Fruit fly (Drosophila melanogaster) whole organism, embryonic: Measurements from ENCODE around the gene not.
A peak's percentile ranks its signal among the peaks of the same experiment; 100 is the strongest.

ENCODE experiments used
- Adf1 ChIP-seq: fragments of 200-800 bp; sonication (Bioruptor generic); IDR thresholded peaks from 2 replicates; pipeline ENCODE4 v1.3.6; 2022; ENCODE audit warnings: missing biosample characterization, missing genetic modification characterization
- C15 ChIP-seq: fragments of 200-800 bp; sonication (Bioruptor generic); IDR thresholded peaks from 3 replicates; pipeline ENCODE4 v1.3.6; 2022; ENCODE audit warnings: missing biosample characterization, missing genetic modification characterization
- CG11504 ChIP-seq: fragments of 200-800 bp; sonication (Bioruptor generic); optimal IDR thresholded peaks from 3 replicates; lab custom pipeline; 2019; ENCODE audit warnings: missing biosample characterization, mild to moderate bottlenecking, missing genetic modification characterization, moderate library complexity
- CG12104 ChIP-seq: fragments of 200-800 bp; sonication (Bioruptor generic); optimal IDR thresholded peaks from 3 replicates; lab custom pipeline; 2016; ENCODE audit warnings: missing biosample characterization, missing genetic modification characterization
- CG14710 ChIP-seq: fragments of 200-800 bp; sonication (Bioruptor generic); optimal IDR thresholded peaks from 3 replicates; lab custom pipeline; 2019; ENCODE audit warnings: missing biosample characterization, mild to moderate bottlenecking, missing genetic modification characterization, moderate library complexity
- CG15514 ChIP-seq: fragments of 200-800 bp; sonication (Bioruptor generic); optimal IDR thresholded peaks from 3 replicates; lab custom pipeline; 2017; ENCODE audit warnings: missing biosample characterization, missing genetic modification characterization, mild to moderate bottlenecking, moderate library complexity, missing genetic modification reagents
- CG18262 ChIP-seq: fragments of 200-800 bp; optimal IDR thresholded peaks from 3 replicates; lab custom pipeline; 2019; ENCODE audit warnings: missing biosample characterization, mild to moderate bottlenecking, missing genetic modification characterization, moderate library complexity
- CG1832 ChIP-seq: fragments of 200-800 bp; sonication (Bioruptor generic); optimal IDR thresholded peaks from 2 replicates; lab custom pipeline; 2017; ENCODE audit warnings: missing biosample characterization, mild to moderate bottlenecking, missing genetic modification characterization, inconsistent platforms
- CG2199 ChIP-seq: fragments of 200-800 bp; sonication (Bioruptor generic); IDR thresholded peaks from 3 replicates; pipeline ENCODE4 v1.3.6; 2022; ENCODE audit warnings: missing biosample characterization, missing genetic modification characterization
- CG2678 ChIP-seq: fragments of 200-800 bp; sonication (Bioruptor generic); optimal IDR thresholded peaks from 3 replicates; lab custom pipeline; 2019; ENCODE audit warnings: missing biosample characterization, mild to moderate bottlenecking, missing genetic modification characterization, moderate library complexity
- CG2875 ChIP-seq: fragments of 200-800 bp; sonication (Bioruptor generic); optimal IDR thresholded peaks from 2 replicates; lab custom pipeline; 2017; ENCODE audit warnings: missing biosample characterization, mild to moderate bottlenecking, missing genetic modification characterization, missing genetic modification reagents
- CG32772 ChIP-seq: fragments of 200-800 bp; sonication (Bioruptor generic); IDR thresholded peaks from 2 replicates; pipeline ENCODE4 v1.3.6; 2022; ENCODE audit warnings: missing biosample characterization, missing genetic modification characterization
- CG33213 ChIP-seq: fragments of 200-800 bp; sonication (Bioruptor generic); optimal IDR thresholded peaks from 3 replicates; lab custom pipeline; 2016; ENCODE audit warnings: missing biosample characterization, missing genetic modification characterization
- CG42726 ChIP-seq: fragments of 200-800 bp; sonication (Bioruptor generic); IDR thresholded peaks from 2 replicates; pipeline ENCODE4 v1.3.6; 2022; ENCODE audit warnings: missing biosample characterization, missing genetic modification characterization; ENCODE audit not compliant: partially characterized antibody
- CG4730 ChIP-seq: fragments of 200-800 bp; sonication (Bioruptor generic); IDR thresholded peaks from 2 replicates; pipeline ENCODE4 v1.3.6; 2022; ENCODE audit warnings: missing biosample characterization, missing genetic modification characterization
- CG4820 ChIP-seq: fragments of 200-800 bp; sonication (Bioruptor generic); optimal IDR thresholded peaks from 3 replicates; lab custom pipeline; 2016; ENCODE audit warnings: missing biosample characterization, missing genetic modification characterization
- CG6689 ChIP-seq: fragments of 200-800 bp; sonication (Bioruptor generic); IDR thresholded peaks from 2 replicates; pipeline ENCODE4 v1.3.6; 2022; ENCODE audit warnings: missing biosample characterization, missing genetic modification characterization
- CG8478 ChIP-seq: fragments of >200 bp; optimal IDR thresholded peaks from 2 replicates; lab custom pipeline; 2018
- CG8765 ChIP-seq: fragments of 200-800 bp; sonication (Bioruptor generic); IDR thresholded peaks from 2 replicates; pipeline ENCODE4 v1.3.6; 2022; ENCODE audit warnings: missing biosample characterization, missing genetic modification characterization
- CG8944 ChIP-seq: fragments of 200-800 bp; sonication (Bioruptor generic); optimal IDR thresholded peaks from 3 replicates; lab custom pipeline; 2016; ENCODE audit warnings: missing biosample characterization, missing genetic modification characterization
- CTCF ChIP-seq: fragments of 200-800 bp; sonication (Bioruptor generic); optimal IDR thresholded peaks from 2 replicates; lab custom pipeline; 2017; ENCODE audit warnings: missing biosample characterization, mild to moderate bottlenecking, missing genetic modification characterization, moderate library complexity
- Dad ChIP-seq: fragments of 200-800 bp; sonication (Bioruptor generic); optimal IDR thresholded peaks from 3 replicates; lab custom pipeline; 2016; ENCODE audit warnings: missing biosample characterization, missing genetic modification characterization
- Dfd ChIP-seq, 2 experiments: fragments of >200 bp; optimal IDR thresholded peaks; 2 replicates each; lab custom pipeline; 2017; ENCODE audit warnings: missing biosample characterization in 2 of 2, missing genetic modification characterization in 2 of 2
- E2f2 ChIP-seq: fragments of 200-800 bp; sonication (Bioruptor generic); IDR thresholded peaks from 2 replicates; pipeline ENCODE4 v1.3.6; 2022; ENCODE audit warnings: missing biosample characterization, missing genetic modification characterization
- Ets97D ChIP-seq: fragments of 200-800 bp; sonication (Bioruptor generic); optimal IDR thresholded peaks from 3 replicates; lab custom pipeline; 2016; ENCODE audit warnings: missing biosample characterization, missing genetic modification characterization
- H2.0 ChIP-seq: fragments of 200-800 bp; sonication (Bioruptor generic); IDR thresholded peaks from 2 replicates; pipeline ENCODE4 v1.3.6; 2022; ENCODE audit warnings: missing biosample characterization, missing genetic modification characterization
- Lim3 ChIP-seq: fragments of 200-800 bp; sonication (Bioruptor generic); IDR thresholded peaks from 2 replicates; pipeline ENCODE4 v1.3.6; 2022; ENCODE audit warnings: missing biosample characterization, missing genetic modification characterization
- MESR4 ChIP-seq: fragments of 200-800 bp; sonication (Bioruptor generic); optimal IDR thresholded peaks from 2 replicates; lab custom pipeline; 2018; ENCODE audit warnings: missing biosample characterization, mild to moderate bottlenecking, missing genetic modification characterization, moderate library complexity
- Max ChIP-seq: fragments of 200-800 bp; sonication (Bioruptor generic); optimal IDR thresholded peaks from 2 replicates; lab custom pipeline; 2016; ENCODE audit warnings: missing biosample characterization, mild to moderate bottlenecking, missing genetic modification characterization
- Med ChIP-seq: fragments of 200-800 bp; sonication (Bioruptor generic); peaks from one replicate; lab custom pipeline; 2016; ENCODE audit warnings: missing biosample characterization, missing genetic modification characterization, mild to moderate bottlenecking, inconsistent platforms, moderate library complexity
- Ptx1 ChIP-seq: fragments of 200-800 bp; sonication (Bioruptor generic); IDR thresholded peaks from 2 replicates; pipeline ENCODE4 v1.3.6; 2022; ENCODE audit warnings: missing biosample characterization, missing genetic modification characterization
- Side ChIP-seq: fragments of 200-800 bp; sonication (Bioruptor generic); optimal IDR thresholded peaks from 2 replicates; lab custom pipeline; 2016; ENCODE audit warnings: missing biosample characterization, missing genetic modification characterization
- ash1 ChIP-seq: fragments of 200-800 bp; sonication (Bioruptor generic); optimal IDR thresholded peaks from 2 replicates; lab custom pipeline; 2018; ENCODE audit warnings: missing biosample characterization, mild to moderate bottlenecking, missing genetic modification characterization
- br ChIP-seq: fragments of >200 bp; optimal IDR thresholded peaks from 2 replicates; lab custom pipeline; 2017
- caup ChIP-seq: fragments of 200-800 bp; sonication (Bioruptor generic); optimal IDR thresholded peaks from 3 replicates; lab custom pipeline; 2017; ENCODE audit warnings: missing biosample characterization, mild to moderate bottlenecking, missing genetic modification characterization, moderate library complexity; ENCODE audit not compliant: severe bottlenecking
- corto ChIP-seq: fragments of 200-800 bp; sonication (Bioruptor generic); optimal IDR thresholded peaks from 2 replicates; lab custom pipeline; 2016; ENCODE audit warnings: missing biosample characterization, mild to moderate bottlenecking, missing genetic modification characterization, moderate library complexity
- crol ChIP-seq: fragments of 200-800 bp; sonication (Bioruptor generic); IDR thresholded peaks from 2 replicates; pipeline ENCODE4 v1.3.6; 2022; ENCODE audit warnings: missing biosample characterization, missing genetic modification characterization
- ems ChIP-seq: fragments of 200-800 bp; sonication (Bioruptor generic); optimal IDR thresholded peaks from 3 replicates; lab custom pipeline; 2016; ENCODE audit warnings: missing biosample characterization, missing genetic modification characterization
- esg ChIP-seq: fragments of 200-800 bp; sonication (Bioruptor generic); conservative IDR thresholded peaks from 2 replicates; pipeline ENCODE4 v1.3.6; 2022; ENCODE audit warnings: missing biosample characterization, missing genetic modification characterization
- gcm ChIP-seq: fragments of 200-800 bp; sonication (Bioruptor generic); optimal IDR thresholded peaks from 2 replicates; lab custom pipeline; 2019; ENCODE audit warnings: missing biosample characterization, mild to moderate bottlenecking, missing genetic modification characterization, moderate library complexity
- grn ChIP-seq: fragments of 200-800 bp; sonication (Bioruptor generic); optimal IDR thresholded peaks from 3 replicates; lab custom pipeline; 2017; ENCODE audit warnings: missing biosample characterization, missing genetic modification characterization
- hb ChIP-seq: fragments of 200-800 bp; sonication (Bioruptor generic); IDR thresholded peaks from 3 replicates; pipeline ENCODE4 v1.3.6; 2022; ENCODE audit warnings: missing biosample characterization, missing genetic modification characterization; ENCODE audit not compliant: partially characterized antibody
- hkb ChIP-seq, 2 experiments: fragments of 200-800 bp in 1 of 2; fragments of >200 bp in 1 of 2; sonication (Bioruptor generic) in 1 of 2; IDR thresholded peaks in 1 of 2; optimal IDR thresholded peaks in 1 of 2; 2 replicates each; pipeline versions ENCODE4 v1.3.6 to Lab custom; 2017 to 2022; ENCODE audit warnings: missing biosample characterization in 1 of 2, missing genetic modification characterization in 1 of 2
- inv ChIP-seq: fragments of 200-800 bp; sonication (Bioruptor generic); IDR thresholded peaks from 2 replicates; pipeline ENCODE4 v1.3.6; 2022; ENCODE audit warnings: missing biosample characterization, missing genetic modification characterization; ENCODE audit not compliant: partially characterized antibody
- ken ChIP-seq: fragments of 200-800 bp; sonication (Bioruptor generic); IDR thresholded peaks from 3 replicates; pipeline ENCODE4 v1.3.6; 2022; ENCODE audit warnings: missing biosample characterization, missing genetic modification characterization
- klu ChIP-seq: fragments of 200-800 bp; sonication (Bioruptor generic); IDR thresholded peaks from 2 replicates; pipeline ENCODE4 v1.3.6; 2022; ENCODE audit warnings: missing biosample characterization, missing genetic modification characterization
- mld ChIP-seq: fragments of 200-800 bp; sonication (Bioruptor generic); IDR thresholded peaks from 3 replicates; pipeline ENCODE4 v1.3.6; 2022; ENCODE audit warnings: missing biosample characterization, missing genetic modification characterization; ENCODE audit not compliant: partially characterized antibody
- nmo ChIP-seq: fragments of 200-800 bp; sonication (Bioruptor generic); optimal IDR thresholded peaks from 2 replicates; lab custom pipeline; 2018; ENCODE audit warnings: missing biosample characterization, mild to moderate bottlenecking, missing genetic modification characterization, moderate library complexity
- pum ChIP-seq: fragments of 200-800 bp; sonication (Bioruptor generic); optimal IDR thresholded peaks from 2 replicates; lab custom pipeline; 2016; ENCODE audit warnings: missing biosample characterization, missing genetic modification characterization
- sens ChIP-seq: fragments of 200-800 bp; sonication (Bioruptor generic); peaks from one replicate; lab custom pipeline; 2016; ENCODE audit warnings: missing biosample characterization, missing genetic modification characterization
- sna ChIP-seq: fragments of 200-800 bp; sonication (Bioruptor generic); IDR thresholded peaks from 2 replicates; pipeline ENCODE4 v1.3.6; 2022; ENCODE audit warnings: missing biosample characterization, missing genetic modification characterization; ENCODE audit not compliant: partially characterized antibody
- tio ChIP-seq: fragments of 200-800 bp; sonication (Bioruptor generic); optimal IDR thresholded peaks from 2 replicates; lab custom pipeline; 2017; ENCODE audit warnings: missing biosample characterization, missing genetic modification characterization, inconsistent platforms

not gene

DNA sequence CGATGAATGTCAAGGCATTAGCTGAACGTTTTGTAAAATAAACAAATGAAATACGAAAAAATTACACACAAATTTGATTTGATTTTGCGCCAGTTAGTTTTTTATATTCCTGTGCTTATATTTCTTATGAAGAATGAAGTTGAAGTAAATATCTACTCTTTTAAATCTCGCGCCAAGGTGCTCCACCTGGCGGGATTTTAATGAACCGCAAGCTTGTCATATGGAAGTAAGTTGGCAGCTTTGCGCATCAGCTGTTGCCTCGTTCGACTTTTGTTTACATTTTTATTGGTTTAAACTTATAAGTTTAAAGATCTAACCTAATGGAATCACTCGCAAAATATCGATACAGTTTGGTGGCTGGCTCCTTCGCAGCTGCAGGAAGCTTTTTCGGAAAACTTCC lies 45.2 kb upstream of the not start, which contains the start of gene CG42495 (continued):
- TF ChIP-seq CG8765 (GFP tag; lab: Robert Waterston, UW) (no peak), mld (GFP tag; lab: Robert Waterston, UW) (no peak), CG15514 (GFP tag; lab: Kevin White, UChicago) (peak; percentile 70), caup (GFP tag; lab: Kevin White, UChicago) (no peak), Ets97D (GFP tag; lab: Kevin White, UChicago) (peak; percentile 25), Side (GFP tag; lab: Kevin White, UChicago) (no peak), pum (GFP tag; lab: Kevin White, UChicago) (no peak), br (lab: Kevin White, UChicago) (no peak), grn (GFP tag; lab: Kevin White, UChicago) (no peak), CG14710 (tag; lab: Kevin White, UChicago) (peak; percentile 25), Dad (GFP tag; lab: Kevin White, UChicago) (no peak), H2.0 (GFP tag; lab: Robert Waterston, UW) (no peak), inv (GFP tag; lab: Robert Waterston, UW) (no peak), E2f2 (peak; percentile 100), Max (no peak), klu (GFP tag; lab: Robert Waterston, UW) (no peak), ash1 (no peak), CG4820 (GFP tag; lab: Kevin White, UChicago) (no peak), hb (GFP tag; lab: Robert Waterston, UW) (no peak), CG33213 (GFP tag; lab: Kevin White, UChicago) (peak; percentile 21), Lim3 (no peak), MESR4 (peak; percentile 11), esg (GFP tag; lab: Robert Waterston, UW) (no peak)

DNA sequence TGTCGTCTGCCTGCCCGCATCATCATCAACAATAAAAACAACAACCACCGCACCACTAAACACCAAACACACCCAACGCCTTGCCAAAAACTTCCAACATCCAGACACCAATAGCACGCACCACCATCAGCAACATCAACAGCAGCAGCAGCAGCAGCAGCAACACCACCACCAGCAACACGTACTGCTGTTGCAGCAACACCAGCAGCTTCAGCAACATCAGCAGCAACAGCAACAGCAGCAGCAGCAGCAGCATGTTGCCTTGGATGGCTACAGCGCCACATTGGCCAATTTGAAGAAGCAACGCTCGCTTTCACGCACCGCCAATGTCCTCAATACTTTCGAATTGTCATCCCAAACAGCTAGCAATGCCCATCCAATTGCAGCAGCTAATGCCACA lies 43.7 kb upstream of the not start:
- TF ChIP-seq CG11504 = peak; percentile 99
- TF ChIP-seq CG2199 (GFP tag; lab: Robert Waterston, UW) = 0 out of 3 replicates have a peak, but pooled peaks have one; percentile 38
- TF ChIP-seq CG8944 = no peak
- peak; percentile 16 for TF ChIP-seq Med
- TF ChIP-seq Dfd (GFP tag; optimal IDR thresholded peaks at IDR 0.05; lab: Kevin White, UChicago) = peak in 1 of 2 experiments; percentile 35
- TF ChIP-seq Adf1 = peak; percentile 17; the same call in 1 of the 2 replicates
- no peak for TF ChIP-seq tio (GFP tag; lab: Kevin White, UChicago)
- TF ChIP-seq CTCF (GFP tag; lab: Kevin White, UChicago) = peak; percentile 7
- 0 out of 2 replicates have a peak, but pooled peaks have one; percentile 18 for TF ChIP-seq sna (GFP tag; lab: Robert Waterston, UW)
- TF ChIP-seq Ptx1 (GFP tag; lab: Robert Waterston, UW) = no peak
- peak; percentile 54 for TF ChIP-seq gcm (GFP tag; lab: Kevin White, UChicago)

DNA sequence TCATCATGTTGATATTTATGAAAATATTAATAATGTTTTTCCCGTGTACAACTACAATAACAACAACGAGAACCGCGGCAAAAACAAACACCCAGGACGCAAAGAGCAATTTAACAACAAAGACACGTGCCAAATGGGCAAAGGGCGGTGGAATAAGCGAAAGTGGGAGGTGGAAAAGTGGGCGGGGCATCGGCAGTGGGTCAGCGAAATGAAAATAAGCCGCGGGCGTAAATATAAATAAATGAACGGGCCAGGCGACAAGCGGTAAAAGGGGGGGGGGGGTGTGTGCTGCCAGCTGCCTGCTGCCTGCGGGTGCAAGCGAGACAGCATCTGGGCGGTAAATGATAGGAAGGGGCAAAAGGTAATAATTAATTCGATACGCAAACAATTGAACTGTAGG lies 31.8 kb upstream of the not start:
- TF ChIP-seq corto (no peak), CG18262 (no peak), C15 (GFP tag; lab: Robert Waterston, UW) (no peak), CG2875 (no peak), CG2678 (no peak), crol (GFP tag; lab: Robert Waterston, UW) (peak; percentile 61), CG42726 (no peak), CG8478 (no peak), hkb (optimal IDR thresholded peaks at IDR 0.05; lab: Kevin White, UChicago) (no peak), hkb (GFP tag; IDR thresholded peaks at IDR 0.05; lab: Robert Waterston, UW) (no peak), CG12104 (GFP tag; lab: Kevin White, UChicago) (no peak), sens (GFP tag; lab: Kevin White, UChicago) (peak; percentile 75), CG1832 (peak; percentile 37), ems (no peak), CG32772 (GFP tag; lab: Robert Waterston, UW) (no peak), CG4730 (GFP tag; lab: Robert Waterston, UW) (no peak), ken (GFP tag; lab: Robert Waterston, UW) (no peak), CG6689 (GFP tag; lab: Robert Waterston, UW) (no peak), nmo (GFP tag; lab: Kevin White, UChicago) (no peak)
